Worm (Caenorhabditis elegans) whole organism, L1 larva: ENCODE measurements around the gene spe-41.

Source experiments
- nhr-20 ChIP-seq: sonication (generic microtip); optimal IDR thresholded peaks from 2 replicates; lab custom pipeline; 2016; ENCODE audit warnings: mild to moderate bottlenecking, missing genetic modification characterization, missing compliant biosample characterization
- ztf-4 ChIP-seq: fragments of 150-350 bp; optimal IDR thresholded peaks from 2 replicates; lab custom pipeline; 2014; ENCODE audit warnings: missing biosample characterization, missing genetic modification characterization

DNA sequence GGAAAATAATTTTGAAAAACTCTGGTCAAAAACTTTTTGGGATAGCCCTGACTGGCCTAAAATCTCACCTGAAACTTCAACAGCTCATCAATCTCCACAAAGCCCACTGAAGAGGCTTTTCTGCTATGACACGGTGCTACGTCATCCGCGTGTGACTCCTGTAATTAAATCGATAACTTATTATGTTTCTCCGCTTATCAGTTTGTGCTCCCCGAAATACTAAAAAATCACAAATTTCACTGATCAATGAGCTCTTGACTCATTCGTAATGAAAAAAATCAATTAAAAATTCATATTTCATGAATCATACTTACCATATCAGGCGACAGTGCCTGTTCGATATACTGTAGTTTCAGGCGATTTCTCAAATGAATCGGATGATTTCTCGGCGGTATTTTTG is 31.0 kb upstream of the spe-41 start:
- TF ChIP-seq ztf-4 (tag; lab: Kevin White, UChicago) (no peak), nhr-20 (no peak)
